Worm (Caenorhabditis elegans): ENCODE measurements around the gene unc-85.
A peak's percentile ranks its signal among the peaks of the same experiment; 100 is the strongest.

The unc-85 gene

DNA sequence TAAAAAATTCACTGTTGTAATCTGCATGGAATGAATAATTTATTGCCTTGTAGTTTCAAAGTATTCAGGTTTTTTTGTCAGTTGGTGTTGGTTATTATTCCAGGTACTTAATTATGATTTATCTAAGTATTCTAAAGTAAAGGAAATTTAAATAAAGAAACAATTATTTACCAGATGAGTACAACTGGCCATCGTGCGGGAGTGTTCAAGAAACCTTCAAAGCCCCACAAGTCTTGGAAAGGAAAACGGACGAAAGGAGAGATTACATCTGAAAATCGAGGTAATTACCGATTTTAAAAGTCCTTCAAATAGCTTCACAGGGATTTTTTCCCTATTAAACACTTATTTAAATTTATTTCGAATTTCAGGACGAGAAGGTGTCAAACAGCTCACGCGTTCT, 8.3 kb downstream of the unc-85 start, which contains the start of gene tag-151 (continued):
- TF ChIP-seq repo-1 (tag; optimal IDR thresholded peaks at IDR 0.05) (peak; percentile 60), B0336.3 (GFP tag; IDR thresholded peaks at IDR 0.05) (peak; percentile 66; the same call in 1 of the 2 replicates), ztf-6 (GFP tag; IDR thresholded peaks at IDR 0.05) (no peak), nhr-179 (tag; optimal IDR thresholded peaks at IDR 0.05) (no peak), F57A8.1 (GFP tag; optimal IDR thresholded peaks at IDR 0.05) (no peak), F49E8.2 (tag; optimal IDR thresholded peaks at IDR 0.05; ENCODE audit: insufficient read depth) (peak; percentile 24), akir-1 (GFP tag; optimal IDR thresholded peaks at IDR 0.05) (no peak), aptf-2 (GFP tag; conservative IDR thresholded peaks at IDR 0.05) (no peak), Y95B8A.8 (GFP tag; IDR thresholded peaks at IDR 0.05) (0 out of 2 replicates have a peak, but pooled peaks have one; percentile 8), ets-4 (GFP tag; optimal IDR thresholded peaks at IDR 0.05) (no peak), pha-4 (tag; optimal IDR thresholded peaks at IDR 0.05) (no peak), Y53F4B.3 (GFP tag; IDR thresholded peaks at IDR 0.05) (no peak), mxl-1 (tag; optimal IDR thresholded peaks at IDR 0.05) (no peak), ztf-22 (GFP tag; optimal IDR thresholded peaks at IDR 0.05) (no peak), B0035.1 (tag; optimal IDR thresholded peaks at IDR 0.05) (no peak), dpff-1 (tag; optimal IDR thresholded peaks at IDR 0.05) (no peak), let-607 (tag; optimal IDR thresholded peaks at IDR 0.05) (peak in 1 of 2 experiments; percentile 45), nhr-90 (tag; optimal IDR thresholded peaks at IDR 0.05) (no peak), ztf-26 (tag; optimal IDR thresholded peaks at IDR 0.05) (no peak), lsl-1 (GFP tag; optimal IDR thresholded peaks at IDR 0.05) (no peak), lag-1 (GFP tag; IDR thresholded peaks at IDR 0.05) (no peak), cebp-1 (GFP tag; IDR thresholded peaks at IDR 0.05) (no peak), cebp-1 (tag; optimal IDR thresholded peaks at IDR 0.05) (no peak), hsf-1 (GFP tag; IDR thresholded peaks at IDR 0.05) (no peak; the same call in 1 of the 2 replicates), Y56A3A.18 (GFP tag; IDR thresholded peaks at IDR 0.05) (peak; percentile 73), snpc-3.4 (tag; optimal IDR thresholded peaks at IDR 0.05) (peak; percentile 66), C17E4.6 (GFP tag; IDR thresholded peaks at IDR 0.05) (no peak), Y79H2A.3 (GFP tag; conservative IDR thresholded peaks at IDR 0.05) (no peak), mes-4 (tag; optimal IDR thresholded peaks at IDR 0.05) (no peak), lin-40 (tag; optimal IDR thresholded peaks at IDR 0.05) (peak; percentile 9), sptf-2 (GFP tag; optimal IDR thresholded peaks at IDR 0.05) (no peak), somi-1 (GFP tag; optimal IDR thresholded peaks at IDR 0.05) (no peak), attf-6 (GFP tag; IDR thresholded peaks at IDR 0.05) (no peak), cebp-2 (GFP tag; IDR thresholded peaks at IDR 0.05) (no peak), ccch-3 (GFP tag; optimal IDR thresholded peaks at IDR 0.05) (no peak), bed-1 (GFP tag; IDR thresholded peaks at IDR 0.05) (no peak), madf-3 (GFP tag; IDR thresholded peaks at IDR 0.05) (peak; percentile 70; the same call in 1 of the 2 replicates), egrh-3 (GFP tag; IDR thresholded peaks at IDR 0.05) (no peak), F37B4.10 (GFP tag; IDR thresholded peaks at IDR 0.05) (no peak), xnd-1 (tag; optimal IDR thresholded peaks at IDR 0.05) (peak; percentile 23), atf-7 (tag; optimal IDR thresholded peaks at IDR 0.05) (no peak), die-1 (tag; optimal IDR thresholded peaks at IDR 0.05) (no peak), F33H1.4 (GFP tag; IDR thresholded peaks at IDR 0.05) (no peak), lin-35 (GFP tag; optimal IDR thresholded peaks at IDR 0.05) (peak in 1 of 3 experiments; percentile 1), bed-2 (GFP tag; IDR thresholded peaks at IDR 0.05) (no peak), nhr-27 (tag; optimal IDR thresholded peaks at IDR 0.05) (no peak), T26A5.8 (tag; optimal IDR thresholded peaks at IDR 0.05) (no peak), F52B5.7 (tag; optimal IDR thresholded peaks at IDR 0.05) (peak; percentile 16), nhr-120 (GFP tag; IDR thresholded peaks at IDR 0.05) (no peak), zim-3 (tag; optimal IDR thresholded peaks at IDR 0.05) (no peak)
